Fruit fly (Drosophila melanogaster) S2 (cell line): ENCODE measurements around the gene Edg78E.

Source experiments
- CG8478 ChIP-seq: fragments of >200 bp; optimal IDR thresholded peaks from 2 replicates; lab custom pipeline; 2018
- CTCF ChIP-seq, 2 experiments: fragments of >200 bp; optimal IDR thresholded peaks; 2 replicates each; lab custom pipeline; 2018

Gene Edg78E

dm6 chr3L:21281706-21282105 lies 15.9 kb downstream of the Edg78E start:
- TF ChIP-seq CG8478 (lab: Kevin White, UChicago) (no peak), CTCF (optimal IDR thresholded peaks at IDR 0.05; lab: Kevin White, UChicago) (no peak)

dm6 chr3L:21280996-21281691 lies 16.5 kb downstream of the Edg78E start, which contains the start of gene ppl:
TSS of gene ppl (minus strand) at chr3L:21281506.
- TF ChIP-seq CG8478 (lab: Kevin White, UChicago) (no peak), CTCF (optimal IDR thresholded peaks at IDR 0.05; lab: Kevin White, UChicago) (peak in 1 of 2 experiments; percentile 18)

dm6 chr3L:21279876-21280566 lies 17.6 kb downstream of the Edg78E start, which contains the start of gene AcCoAS:
TSS of gene AcCoAS (minus strand) at chr3L:21280243.
- TF ChIP-seq CTCF (optimal IDR thresholded peaks at IDR 0.05; lab: Kevin White, UChicago) = no peak
- no peak for TF ChIP-seq CG8478 (lab: Kevin White, UChicago)

- TF ChIP-seq CG8478 (lab: Kevin White, UChicago) (no peak), CTCF (optimal IDR thresholded peaks at IDR 0.05; lab: Kevin White, UChicago) (no peak)
Observed at dm6 chr3L:21279168-21279567, 18.4 kb downstream of the Edg78E start.

- TF ChIP-seq CG8478 (lab: Kevin White, UChicago) (no peak), CTCF (optimal IDR thresholded peaks at IDR 0.05; lab: Kevin White, UChicago) (no peak)
Observed at dm6 chr3L:21277897-21278530, 19.6 kb downstream of the Edg78E start.

dm6 chr3L:21276296-21277257 lies 21.0 kb downstream of the Edg78E start:
- TF ChIP-seq CTCF (optimal IDR thresholded peaks at IDR 0.05; lab: Kevin White, UChicago) = no peak
- no peak for TF ChIP-seq CG8478 (lab: Kevin White, UChicago)

dm6 chr3L:21275921-21276295 lies 21.7 kb downstream of the Edg78E start:
- TF ChIP-seq CTCF (optimal IDR thresholded peaks at IDR 0.05; lab: Kevin White, UChicago) = peak; percentile 21 to 29
- no peak for TF ChIP-seq CG8478 (lab: Kevin White, UChicago)

dm6 chr3L:21273504-21273903 lies 24.1 kb downstream of the Edg78E start:
- TF ChIP-seq CTCF (optimal IDR thresholded peaks at IDR 0.05; lab: Kevin White, UChicago) (no peak), CG8478 (lab: Kevin White, UChicago) (no peak)

- no peak for TF ChIP-seq CTCF (optimal IDR thresholded peaks at IDR 0.05; lab: Kevin White, UChicago)
- TF ChIP-seq CG8478 (lab: Kevin White, UChicago) = no peak
Observed at dm6 chr3L:21270480-21270879, 27.1 kb downstream of the Edg78E start, which contains the start of gene CG9389. TSS of gene CG9389 (minus strand) at chr3L:21270580.

dm6 chr3L:21267862-21268385 lies 29.7 kb downstream of the Edg78E start, which contains the start of gene CG9391:
TSS of gene CG9391 (minus strand) at chr3L:21268335.
- TF ChIP-seq CTCF (optimal IDR thresholded peaks at IDR 0.05; lab: Kevin White, UChicago) (no peak), CG8478 (lab: Kevin White, UChicago) (no peak)

- no peak for TF ChIP-seq CG8478 (lab: Kevin White, UChicago)
- no peak for TF ChIP-seq CTCF (optimal IDR thresholded peaks at IDR 0.05; lab: Kevin White, UChicago)
Observed at dm6 chr3L:21266101-21266656, 31.4 kb downstream of the Edg78E start.

dm6 chr3L:21262426-21262825 lies 35.2 kb downstream of the Edg78E start:
- TF ChIP-seq CTCF (optimal IDR thresholded peaks at IDR 0.05; lab: Kevin White, UChicago) (peak in 1 of 2 experiments; percentile 30), CG8478 (lab: Kevin White, UChicago) (no peak)
